Worm (Caenorhabditis elegans) whole organism, midembryonic: ENCODE measurements around the gene asg-2.
"Not testable (repeated sequence)": the region's sequence is repeated elsewhere in the genome, so short reads cannot be mapped to it uniquely, and the experiment has no call there.

Experiments used
- T22C8.4 ChIP-seq: fragments of 200-800 bp; sonication (Bioruptor generic); IDR thresholded peaks from 2 replicates; pipeline ENCODE4 v1.3.6; 2022; ENCODE audit warnings: missing genetic modification characterization, missing compliant biosample characterization
- cog-1 ChIP-seq: sonication (generic microtip); optimal IDR thresholded peaks from 2 replicates; lab custom pipeline; 2016; ENCODE audit warnings: missing genetic modification characterization, missing compliant biosample characterization
- flt-1 ChIP-seq: fragments of 200-800 bp; sonication (Bioruptor generic); IDR thresholded peaks from 2 replicates; pipeline ENCODE4 v1.3.6; 2022; ENCODE audit warnings: missing genetic modification characterization, missing compliant biosample characterization
- klf-2 ChIP-seq: fragments of 200-800 bp; sonication (Bioruptor generic); conservative IDR thresholded peaks from 2 replicates; pipeline ENCODE4 v1.3.6; 2022; ENCODE audit warnings: missing genetic modification reagents, missing genetic modification characterization, missing compliant biosample characterization
- med-1 ChIP-seq: sonication (generic microtip); optimal IDR thresholded peaks from 2 replicates; lab custom pipeline; 2017; ENCODE audit warnings: missing genetic modification characterization, mild to moderate bottlenecking, missing compliant biosample characterization, antibody characterized with exemption, missing genetic modification reagents; ENCODE audit not compliant: insufficient read depth
- ref-1 ChIP-seq: fragments of 200-800 bp; sonication (Bioruptor generic); conservative IDR thresholded peaks from 2 replicates; pipeline ENCODE4 v1.3.6; 2022; ENCODE audit warnings: missing genetic modification reagents, missing genetic modification characterization, missing compliant biosample characterization
- tab-1 ChIP-seq: fragments of 200-800 bp; sonication (Bioruptor generic); IDR thresholded peaks from 2 replicates; pipeline ENCODE4 v1.3.6; 2022; ENCODE audit warnings: missing genetic modification characterization, missing compliant biosample characterization
- ztf-23 ChIP-seq: fragments of 200-800 bp; sonication (Bioruptor generic); IDR thresholded peaks from 2 replicates; pipeline ENCODE4 v1.3.6; 2022; ENCODE audit warnings: missing genetic modification reagents, missing genetic modification characterization, missing compliant biosample characterization
- ztf-29 ChIP-seq: fragments of 200-800 bp; sonication (Bioruptor generic); IDR thresholded peaks from 2 replicates; pipeline ENCODE4 v1.3.6; 2022; ENCODE audit warnings: missing genetic modification reagents, missing genetic modification characterization, missing compliant biosample characterization

asg-2 gene

DNA sequence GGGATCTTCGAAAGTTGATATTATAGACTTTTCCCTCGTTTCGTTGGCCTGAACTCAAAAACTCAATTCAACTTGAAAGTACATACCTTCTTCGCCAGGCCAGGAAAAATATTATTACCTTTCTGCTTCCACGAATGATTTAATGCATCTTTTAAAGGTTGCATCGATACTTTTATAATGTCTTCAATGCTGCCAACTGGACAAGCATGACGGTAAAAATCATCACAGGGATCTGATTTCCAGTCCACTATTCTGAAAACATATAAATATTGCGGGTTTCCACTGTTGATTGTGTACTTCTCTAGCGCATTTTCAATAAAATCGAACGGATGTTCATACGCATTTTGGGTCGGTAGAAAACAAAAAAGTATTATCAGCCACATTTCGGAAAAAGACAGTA, 22.0 kb downstream of the asg-2 start, which contains the start of gene nep-4:
nep-4 (minus strand) TSS at position 393 of the 400 bp plus-strand sequence.
- no peak for TF ChIP-seq flt-1 (GFP tag; lab: Robert Waterston, UW)
- no peak for TF ChIP-seq med-1 (GFP tag; lab: Kevin White, UChicago)
- no peak for TF ChIP-seq klf-2 (GFP tag; lab: Robert Waterston, UW)
- no peak for TF ChIP-seq cog-1 (tag; lab: Kevin White, UChicago)
- TF ChIP-seq tab-1 = no peak
- TF ChIP-seq ztf-23 (GFP tag; lab: Robert Waterston, UW) = no peak
- TF ChIP-seq ztf-29 (GFP tag; lab: Robert Waterston, UW) = no peak
- no peak for TF ChIP-seq T22C8.4
- TF ChIP-seq ref-1 (GFP tag; lab: Robert Waterston, UW) = no peak

DNA sequence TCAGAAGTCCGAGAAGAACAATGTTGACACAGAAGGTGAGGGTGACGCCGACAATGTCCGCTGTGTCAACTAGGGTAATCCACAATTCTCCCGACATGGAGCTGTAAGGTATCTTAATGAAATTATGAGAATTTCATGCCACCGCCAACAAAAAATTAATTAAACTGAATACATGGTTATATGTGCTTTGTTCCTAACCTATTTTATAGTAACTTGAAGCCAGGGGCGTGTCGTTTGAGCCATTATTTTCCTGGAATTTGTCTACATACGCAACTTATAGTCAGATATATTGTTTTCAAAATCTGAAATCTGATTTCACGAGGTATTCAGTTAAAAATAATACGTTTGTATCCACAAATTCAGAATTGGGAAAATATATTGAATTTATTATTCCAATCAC, 24.8 kb downstream of the asg-2 start, which contains the start of gene odr-10:
odr-10 (minus strand) TSS at position 101 of the 400 bp plus-strand sequence.
- TF ChIP-seq ztf-23 (GFP tag; lab: Robert Waterston, UW) = no peak
- no peak for TF ChIP-seq flt-1 (GFP tag; lab: Robert Waterston, UW)
- no peak for TF ChIP-seq tab-1
- no peak for TF ChIP-seq T22C8.4
- no peak for TF ChIP-seq cog-1 (tag; lab: Kevin White, UChicago)
- no peak for TF ChIP-seq ref-1 (GFP tag; lab: Robert Waterston, UW)
- TF ChIP-seq med-1 (GFP tag; lab: Kevin White, UChicago) = no peak
- TF ChIP-seq ztf-29 (GFP tag; lab: Robert Waterston, UW) = no peak
- no peak for TF ChIP-seq klf-2 (GFP tag; lab: Robert Waterston, UW)

DNA sequence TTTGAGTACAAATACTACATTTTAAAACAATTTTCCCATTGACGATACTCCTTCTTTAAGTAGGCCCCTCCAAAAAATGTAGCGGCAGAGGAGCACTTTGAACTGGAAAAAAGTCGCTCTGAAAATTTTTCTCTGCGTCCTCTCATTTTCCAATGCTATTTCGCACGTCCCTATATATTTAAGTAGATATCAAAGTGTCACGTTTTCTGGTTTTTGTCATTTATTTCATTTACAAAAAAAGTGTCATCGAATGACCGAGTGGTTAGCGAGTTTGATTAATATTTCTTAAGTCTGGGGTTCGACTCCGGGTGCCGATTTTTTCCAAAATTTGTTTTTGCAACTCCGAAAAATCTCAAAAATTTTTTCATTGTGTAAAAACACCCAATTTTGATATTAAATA, 25.8 kb downstream of the asg-2 start:
- TF ChIP-seq tab-1 (no peak), ref-1 (GFP tag; lab: Robert Waterston, UW) (no peak), ztf-23 (GFP tag; lab: Robert Waterston, UW) (no peak), klf-2 (GFP tag; lab: Robert Waterston, UW) (no peak), ztf-29 (GFP tag; lab: Robert Waterston, UW) (no peak), flt-1 (GFP tag; lab: Robert Waterston, UW) (no peak), T22C8.4 (no peak), cog-1 (tag; lab: Kevin White, UChicago) (no peak), med-1 (GFP tag; lab: Kevin White, UChicago) (no peak)

DNA sequence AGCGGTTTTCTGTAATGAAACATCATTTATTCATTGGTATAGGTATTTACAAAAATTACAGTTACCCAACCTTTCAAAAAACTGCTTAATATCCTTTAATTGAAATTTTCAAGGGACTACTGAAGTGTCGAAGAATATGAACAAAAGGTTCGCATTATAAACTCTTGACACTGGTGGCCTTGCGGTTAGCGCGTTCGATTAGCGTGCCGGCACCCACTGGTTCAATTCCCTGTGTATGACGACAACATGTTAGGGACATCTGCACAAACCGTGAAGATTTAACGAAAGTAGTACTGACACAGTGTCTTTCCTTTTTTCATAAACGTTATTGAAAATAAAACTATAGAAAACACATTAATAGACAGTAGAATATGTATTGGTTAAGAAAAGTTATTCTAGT, 26.6 kb downstream of the asg-2 start:
- 0 out of 2 replicates have a peak, but pooled peaks have one; percentile 38 for TF ChIP-seq klf-2 (GFP tag; lab: Robert Waterston, UW)
- TF ChIP-seq tab-1 = peak; percentile 69; the same call in 1 of the 2 replicates
- TF ChIP-seq ztf-29 (GFP tag; lab: Robert Waterston, UW) = peak; percentile 20; the same call in 1 of the 2 replicates
- TF ChIP-seq med-1 (GFP tag; lab: Kevin White, UChicago) = no peak
- 0 out of 2 replicates have a peak, but pooled peaks have one; percentile 63 for TF ChIP-seq ztf-23 (GFP tag; lab: Robert Waterston, UW)
- TF ChIP-seq cog-1 (tag; lab: Kevin White, UChicago) = peak; percentile 37
- TF ChIP-seq flt-1 (GFP tag; lab: Robert Waterston, UW) = no peak; the same call in 1 of the 2 replicates
- TF ChIP-seq ref-1 (GFP tag; lab: Robert Waterston, UW) = no peak; the same call in 1 of the 2 replicates
- no peak for TF ChIP-seq T22C8.4

DNA sequence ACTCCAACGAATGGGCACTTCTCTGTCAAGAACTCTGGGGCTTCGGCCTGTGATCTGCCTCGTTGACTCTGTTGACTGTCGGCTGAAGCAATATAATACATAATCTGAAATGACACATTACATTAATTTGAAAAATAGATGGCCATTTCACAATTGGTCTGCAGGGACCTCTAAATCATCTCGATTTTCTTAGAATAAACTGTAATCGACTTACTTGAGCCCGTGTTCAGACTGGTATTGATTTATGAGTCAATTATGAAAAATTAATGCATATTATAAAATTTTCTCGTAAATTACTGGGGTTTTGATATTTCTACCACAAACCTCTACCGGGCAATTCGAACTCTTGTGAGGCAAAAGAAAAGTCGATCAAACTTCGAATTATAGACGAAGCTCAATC, 27.6 kb downstream of the asg-2 start, which contains the start of gene C53B7.6:
C53B7.6 (minus strand) TSS at position 101 of the 400 bp plus-strand sequence.
- TF ChIP-seq T22C8.4; ztf-29 (GFP tag; lab: Robert Waterston, UW); tab-1: not testable (repeated sequence)

DNA sequence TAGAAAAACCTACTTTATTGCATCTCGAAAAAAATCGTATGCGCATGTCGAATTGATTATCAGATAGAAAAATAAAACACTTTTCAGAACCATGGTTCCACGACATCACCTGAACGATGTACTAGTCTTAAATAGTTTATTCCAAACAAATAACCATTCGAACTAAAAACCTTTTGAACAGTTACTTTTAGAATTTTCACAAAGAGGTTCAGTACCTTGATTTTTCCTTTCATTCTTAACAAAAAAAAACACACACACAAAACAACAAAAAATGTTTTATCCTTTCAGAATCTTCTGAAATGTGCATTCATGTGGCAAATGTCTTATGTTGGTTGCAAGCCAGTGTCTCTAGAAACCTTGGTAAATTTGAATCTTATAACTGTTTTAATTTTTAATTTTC, 33.7 kb downstream of the asg-2 start, which contains the start of gene F41C6.4:
F41C6.4 (minus strand) TSS at position 101 of the 400 bp plus-strand sequence.
- no peak for TF ChIP-seq flt-1 (GFP tag; lab: Robert Waterston, UW)
- no peak for TF ChIP-seq ztf-29 (GFP tag; lab: Robert Waterston, UW)
- no peak for TF ChIP-seq ref-1 (GFP tag; lab: Robert Waterston, UW)
- no peak for TF ChIP-seq T22C8.4
- TF ChIP-seq klf-2 (GFP tag; lab: Robert Waterston, UW) = no peak
- TF ChIP-seq tab-1 = no peak
- no peak for TF ChIP-seq cog-1 (tag; lab: Kevin White, UChicago)
- no peak for TF ChIP-seq med-1 (GFP tag; lab: Kevin White, UChicago)
- no peak for TF ChIP-seq ztf-23 (GFP tag; lab: Robert Waterston, UW)

DNA sequence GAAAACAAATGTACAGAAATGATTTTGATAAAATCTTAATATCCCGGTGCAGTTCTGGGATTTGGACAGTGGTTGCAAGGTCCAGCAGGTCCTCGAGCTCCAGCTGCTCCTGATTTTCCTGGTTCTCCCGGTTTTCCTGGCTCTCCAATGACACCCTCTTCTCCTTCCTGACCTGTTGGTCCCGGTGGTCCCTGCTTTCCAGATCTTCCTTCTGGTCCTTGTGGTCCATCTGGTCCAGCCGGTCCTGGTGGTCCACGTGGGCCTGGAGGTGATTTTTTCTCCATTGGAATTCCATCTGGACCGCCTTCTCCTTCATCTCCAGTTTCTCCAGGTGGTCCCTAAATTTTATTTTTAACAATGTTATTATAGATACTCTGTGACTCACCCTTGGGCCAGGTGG, 34.2 kb downstream of the asg-2 start:
- no peak for TF ChIP-seq klf-2 (GFP tag; lab: Robert Waterston, UW)
- no peak for TF ChIP-seq ztf-23 (GFP tag; lab: Robert Waterston, UW)
- no peak for TF ChIP-seq T22C8.4
- TF ChIP-seq ref-1 (GFP tag; lab: Robert Waterston, UW) = no peak
- no peak for TF ChIP-seq tab-1
- TF ChIP-seq med-1 (GFP tag; lab: Kevin White, UChicago) = no peak
- TF ChIP-seq flt-1 (GFP tag; lab: Robert Waterston, UW) = no peak
- TF ChIP-seq cog-1 (tag; lab: Kevin White, UChicago) = no peak
- no peak for TF ChIP-seq ztf-29 (GFP tag; lab: Robert Waterston, UW)

DNA sequence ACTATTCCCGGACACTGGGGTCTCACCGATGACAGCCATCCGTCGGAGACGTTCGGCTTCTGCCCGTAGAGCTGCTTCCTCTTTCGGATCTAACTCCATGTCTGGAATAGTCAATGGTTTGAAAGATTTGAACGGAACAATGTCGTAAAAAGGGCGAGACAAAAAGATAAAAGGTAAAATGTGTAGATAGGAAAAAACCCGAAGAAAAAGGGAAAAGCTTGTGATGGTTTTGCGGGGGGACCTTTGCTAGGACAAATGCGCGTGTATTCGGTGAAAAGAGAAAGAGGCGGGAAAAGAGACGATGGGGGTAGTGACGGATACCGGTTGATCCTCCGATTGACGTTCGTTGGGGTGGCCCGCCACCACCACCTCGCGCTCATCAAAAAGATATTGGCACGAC, 36.4 kb downstream of the asg-2 start, which contains the start of gene col-173:
col-173 (minus strand) TSS at position 101 of the 400 bp plus-strand sequence.
- TF ChIP-seq klf-2 (GFP tag; lab: Robert Waterston, UW) (no peak), T22C8.4 (no peak)

DNA sequence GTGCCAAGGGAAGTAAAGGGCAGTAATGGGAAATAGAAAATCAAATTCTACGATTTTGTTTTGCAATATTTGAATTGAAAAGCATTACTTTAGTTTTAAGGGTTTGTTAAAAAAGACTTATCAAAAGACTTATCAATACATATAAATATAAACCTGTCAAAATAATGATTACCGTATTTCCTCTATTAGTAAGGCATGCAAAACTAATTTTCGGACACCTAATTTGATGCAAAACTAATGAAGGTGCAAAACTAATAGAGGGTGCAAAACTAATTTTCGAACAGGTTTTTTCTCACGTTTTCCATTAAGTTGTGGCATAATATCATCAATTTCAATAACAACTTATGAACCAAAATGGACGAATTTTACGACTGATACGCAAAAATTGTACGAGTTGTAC, 40.7 kb downstream of the asg-2 start, which contains the start of gene F41C6.6:
F41C6.6 (minus strand) TSS at position 101 of the 400 bp plus-strand sequence.
- TF ChIP-seq ref-1 (GFP tag; lab: Robert Waterston, UW); med-1 (GFP tag; lab: Kevin White, UChicago); klf-2 (GFP tag; lab: Robert Waterston, UW): not testable (repeated sequence)
